Worm (Caenorhabditis elegans): ENCODE measurements around the gene srg-7.
A peak's percentile ranks its signal among the peaks of the same experiment; 100 is the strongest.

Gene srg-7

DNA sequence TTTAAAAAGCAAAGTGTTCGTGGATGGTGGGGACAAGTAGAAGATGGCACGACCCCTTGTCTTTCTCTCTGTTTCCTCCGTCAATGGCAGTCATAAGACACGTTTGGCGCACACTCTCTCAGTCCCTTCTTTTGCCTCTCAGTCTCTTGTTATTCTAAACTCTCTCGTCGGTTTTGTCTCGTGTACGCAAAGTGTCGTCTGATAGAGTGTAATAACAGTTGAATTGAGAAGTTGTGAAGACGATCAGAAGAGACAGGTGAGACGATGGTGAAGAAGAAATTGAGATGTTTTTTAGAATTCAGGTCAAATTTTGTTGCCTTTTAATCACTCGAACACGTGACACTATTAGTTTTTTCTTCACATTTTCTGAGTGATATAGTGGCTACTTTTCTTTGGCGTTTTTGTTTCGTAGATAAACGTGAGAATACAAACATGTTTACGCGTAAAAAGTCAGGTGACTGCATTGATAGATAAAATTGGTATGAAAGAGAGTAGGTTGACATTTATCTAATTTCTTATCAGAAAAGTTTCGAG is 35.2 kb upstream of the srg-7 start, which contains the start of gene F47D12.9 (continued):
- TF ChIP-seq lin-39 (tag; optimal IDR thresholded peaks at IDR 0.05): peak; percentile 20
- no peak for TF ChIP-seq nhr-237 (tag; optimal IDR thresholded peaks at IDR 0.05)
- TF ChIP-seq nhr-90 (tag; optimal IDR thresholded peaks at IDR 0.05; ENCODE audit: poor library complexity): peak; percentile 76
- no peak for TF ChIP-seq ceh-8 (GFP tag; optimal IDR thresholded peaks at IDR 0.05)
- peak; percentile 75 for TF ChIP-seq unc-86 (tag; optimal IDR thresholded peaks at IDR 0.05)
- TF ChIP-seq isw-1 (GFP tag; IDR thresholded peaks at IDR 0.05): peak; percentile 67
- TF ChIP-seq lin-13 (GFP tag; optimal IDR thresholded peaks at IDR 0.05): peak; percentile 68
- no peak for TF ChIP-seq unc-98 (GFP tag; IDR thresholded peaks at IDR 0.05)
- TF ChIP-seq tlp-1 (tag; optimal IDR thresholded peaks at IDR 0.05): no peak
- no peak for TF ChIP-seq ztf-11 (tag; optimal IDR thresholded peaks at IDR 0.05)
- TF ChIP-seq dpl-1 (GFP tag; optimal IDR thresholded peaks at IDR 0.05): peak; percentile 75 to 81 (median 78)
- TF ChIP-seq fkh-4 (tag; optimal IDR thresholded peaks at IDR 0.05; ENCODE audit: borderline replicate concordance): no peak
- peak; percentile 23 for TF ChIP-seq vab-15 (tag; optimal IDR thresholded peaks at IDR 0.05)
- no peak for TF ChIP-seq nhr-12 (tag; optimal IDR thresholded peaks at IDR 0.05)
- no peak for TF ChIP-seq snpc-4 (tag; optimal IDR thresholded peaks at IDR 0.05)
- peak; percentile 96 for TF ChIP-seq lin-14 (GFP tag; optimal IDR thresholded peaks at IDR 0.05)
- TF ChIP-seq F16B12.6 (tag; optimal IDR thresholded peaks at IDR 0.05): peak; percentile 89
- TF ChIP-seq ceh-88 (GFP tag; IDR thresholded peaks at IDR 0.05): peak; percentile 63
- TF ChIP-seq elt-3 (tag; optimal IDR thresholded peaks at IDR 0.05): peak in 3 of 6 experiments; percentile 22 to 92 (median 88)
- TF ChIP-seq aly-2 (tag; optimal IDR thresholded peaks at IDR 0.05): no peak
- TF ChIP-seq nhr-71 (tag; optimal IDR thresholded peaks at IDR 0.05): peak; percentile 89
- TF ChIP-seq hpl-2 (GFP tag; optimal IDR thresholded peaks at IDR 0.05): no peak
- peak; percentile 80 for TF ChIP-seq swsn-7 (tag; optimal IDR thresholded peaks at IDR 0.05)
- TF ChIP-seq unc-30 (tag; optimal IDR thresholded peaks at IDR 0.05): no peak
- TF ChIP-seq C34B4.2 (tag; optimal IDR thresholded peaks at IDR 0.05): no peak
- TF ChIP-seq pag-3 (tag; optimal IDR thresholded peaks at IDR 0.05; ENCODE audit: borderline replicate concordance, insufficient read depth): peak; percentile 98
- peak; percentile 66 for TF ChIP-seq irx-1 (tag; optimal IDR thresholded peaks at IDR 0.05)
- TF ChIP-seq elt-2 (tag; optimal IDR thresholded peaks at IDR 0.05): peak; percentile 92
- TF ChIP-seq tbx-2 (tag; optimal IDR thresholded peaks at IDR 0.05): peak; percentile 83
- no peak for TF ChIP-seq lir-3 (tag; optimal IDR thresholded peaks at IDR 0.05; ENCODE audit: poor library complexity)
- peak; percentile 36 for TF ChIP-seq ztf-4 (tag; optimal IDR thresholded peaks at IDR 0.05)

ce11 chrIII:6300297-6300696 is 32.3 kb upstream of the srg-7 start:
- TF ChIP-seq efl-1 (optimal IDR thresholded peaks at IDR 0.05): no peak
- TF ChIP-seq efl-1 (GFP tag; optimal IDR thresholded peaks at IDR 0.05 in 1 of 2): peak in 1 of 2 experiments; percentile 56
- no peak for TF ChIP-seq unc-130 (tag; optimal IDR thresholded peaks at IDR 0.05)

ce11 chrIII:6298131-6298530 is 30.2 kb upstream of the srg-7 start, which contains the start of gene F47D12.3:
TSS of gene F47D12.3 (plus strand) at chrIII:6298461.
- TF ChIP-seq nhr-237 (tag; optimal IDR thresholded peaks at IDR 0.05): no peak
- no peak for TF ChIP-seq sptf-1 (tag; optimal IDR thresholded peaks at IDR 0.05)
- TF ChIP-seq snu-23 (GFP tag; optimal IDR thresholded peaks at IDR 0.05): no peak
- no peak for TF ChIP-seq alr-1 (tag; optimal IDR thresholded peaks at IDR 0.05; ENCODE audit: borderline replicate concordance)
- TF ChIP-seq rnt-1 (tag; optimal IDR thresholded peaks at IDR 0.05): no peak
- no peak for TF ChIP-seq sox-4 (tag; optimal IDR thresholded peaks at IDR 0.05)
- no peak for TF ChIP-seq nhr-12 (tag; optimal IDR thresholded peaks at IDR 0.05)
- TF ChIP-seq nhr-85 (tag): no peak
- TF ChIP-seq jun-1 (tag; optimal IDR thresholded peaks at IDR 0.05): no peak
- TF ChIP-seq ces-1 (GFP tag; optimal IDR thresholded peaks at IDR 0.05): no peak
- TF ChIP-seq dsc-1 (tag; optimal IDR thresholded peaks at IDR 0.05): no peak
- no peak for TF ChIP-seq ceh-90 (tag; optimal IDR thresholded peaks at IDR 0.05)
- no peak for TF ChIP-seq pax-3 (tag; optimal IDR thresholded peaks at IDR 0.05)
- TF ChIP-seq hlh-4 (tag; optimal IDR thresholded peaks at IDR 0.05): no peak

Measured in whole organism, L1 larva.